Fruit fly (Drosophila melanogaster) whole organism, adult: ENCODE data around the gene pyd.

Source experiments
- CG11617 ChIP-seq: fragments of 200-800 bp; sonication (Bioruptor generic); optimal IDR thresholded peaks from 2 replicates; lab custom pipeline; 2017; ENCODE audit warnings: mild to moderate bottlenecking, missing biosample characterization, missing genetic modification reagents, missing genetic modification characterization
- CG12768 ChIP-seq: fragments of 200-800 bp; sonication (Bioruptor generic); optimal IDR thresholded peaks from 2 replicates; lab custom pipeline; 2017; ENCODE audit warnings: missing biosample characterization, missing genetic modification characterization, mild to moderate bottlenecking, moderate library complexity, missing genetic modification reagents
- CG14711 ChIP-seq: fragments of 200-800 bp; sonication (Bioruptor generic); optimal IDR thresholded peaks from 2 replicates; lab custom pipeline; 2018; ENCODE audit warnings: missing biosample characterization, mild to moderate bottlenecking, missing genetic modification characterization, moderate library complexity
- CG1620 ChIP-seq: fragments of 200-800 bp; sonication (Bioruptor generic); optimal IDR thresholded peaks from 2 replicates; lab custom pipeline; 2016; ENCODE audit warnings: missing biosample characterization, missing genetic modification characterization
- CG33017 ChIP-seq: fragments of 200-800 bp; sonication (Bioruptor generic); optimal IDR thresholded peaks from 2 replicates; lab custom pipeline; 2018; ENCODE audit warnings: missing biosample characterization, mild to moderate bottlenecking, missing genetic modification characterization, moderate library complexity
- CG5204 ChIP-seq: fragments of 200-800 bp; sonication (Bioruptor generic); optimal IDR thresholded peaks from 2 replicates; lab custom pipeline; 2016; ENCODE audit warnings: missing biosample characterization, missing genetic modification characterization
- CG7045 ChIP-seq: fragments of 200-800 bp; sonication (Bioruptor generic); optimal IDR thresholded peaks from 2 replicates; lab custom pipeline; 2017; ENCODE audit warnings: missing biosample characterization, mild to moderate bottlenecking, missing genetic modification characterization
- CG7101 ChIP-seq: fragments of 200-800 bp; sonication (Bioruptor generic); optimal IDR thresholded peaks from 2 replicates; lab custom pipeline; 2018; ENCODE audit warnings: missing biosample characterization, mild to moderate bottlenecking, missing genetic modification characterization, moderate library complexity
- Clk ChIP-seq: fragments of 200-800 bp; sonication (Bioruptor generic); optimal IDR thresholded peaks from 2 replicates; lab custom pipeline; 2017; ENCODE audit warnings: missing biosample characterization, missing genetic modification characterization
- Crg-1 ChIP-seq: fragments of 200-800 bp; sonication (Bioruptor generic); optimal IDR thresholded peaks from 2 replicates; lab custom pipeline; 2016; ENCODE audit warnings: missing biosample characterization, missing genetic modification characterization
- Hr96 ChIP-seq: fragments of 200-800 bp; sonication (Bioruptor generic); optimal IDR thresholded peaks from 2 replicates; lab custom pipeline; 2016; ENCODE audit warnings: missing biosample characterization, missing genetic modification characterization
- Mnt ChIP-seq: fragments of 200-800 bp; sonication (Bioruptor generic); optimal IDR thresholded peaks from 2 replicates; lab custom pipeline; 2016; ENCODE audit warnings: missing biosample characterization, mild to moderate bottlenecking, missing genetic modification characterization
- bab1 ChIP-seq: fragments of 200-800 bp; sonication (Bioruptor generic); optimal IDR thresholded peaks from 3 replicates; lab custom pipeline; 2019; ENCODE audit warnings: missing biosample characterization, mild to moderate bottlenecking, missing genetic modification characterization, moderate library complexity
- cic ChIP-seq: fragments of 200-800 bp; sonication (Bioruptor generic); optimal IDR thresholded peaks from 2 replicates; lab custom pipeline; 2017; ENCODE audit warnings: missing biosample characterization, mild to moderate bottlenecking, missing genetic modification characterization, moderate library complexity
- cnc ChIP-seq, 2 experiments: fragments of >200 bp; optimal IDR thresholded peaks; 2 replicates each; lab custom pipeline; 2017
- kay ChIP-seq: fragments of 200-800 bp; sonication (Bioruptor generic); peaks from one replicate; lab custom pipeline; 2016; ENCODE audit warnings: missing biosample characterization, missing genetic modification characterization, borderline replicate concordance
- ovo ChIP-seq: fragments of 200-800 bp; sonication (Bioruptor generic); optimal IDR thresholded peaks from 2 replicates; lab custom pipeline; 2016; ENCODE audit warnings: missing biosample characterization, missing genetic modification characterization
- pad ChIP-seq: fragments of 200-800 bp; sonication (Bioruptor generic); optimal IDR thresholded peaks from 3 replicates; lab custom pipeline; 2017; ENCODE audit warnings: missing biosample characterization, missing genetic modification characterization, mild to moderate bottlenecking, moderate library complexity, missing genetic modification reagents
- tj ChIP-seq: fragments of 200-800 bp; sonication (Bioruptor generic); optimal IDR thresholded peaks from 3 replicates; lab custom pipeline; 2017; ENCODE audit warnings: missing biosample characterization, mild to moderate bottlenecking, missing genetic modification characterization, moderate library complexity
- toe ChIP-seq: fragments of 200-800 bp; sonication (Bioruptor generic); optimal IDR thresholded peaks from 2 replicates; lab custom pipeline; 2016; ENCODE audit warnings: missing biosample characterization, missing genetic modification characterization

Gene pyd

dm6 chr3R:8843942-8844637, 87.6 kb downstream of the pyd start:
- TF ChIP-seq kay (GFP tag; lab: Kevin White, UChicago) = peak; percentile 77
- peak; percentile 80 for TF ChIP-seq tj (GFP tag; lab: Kevin White, UChicago)
- no peak for TF ChIP-seq CG7045

dm6 chr3R:8841533-8841932, 90.2 kb downstream of the pyd start:
- no peak for TF ChIP-seq Crg-1 (GFP tag; lab: Kevin White, UChicago)
- no peak for TF ChIP-seq CG11617 (GFP tag; lab: Kevin White, UChicago)
- TF ChIP-seq Hr96 (GFP tag; lab: Kevin White, UChicago) = no peak
- no peak for TF ChIP-seq ovo
- no peak for TF ChIP-seq kay (GFP tag; lab: Kevin White, UChicago)
- no peak for TF ChIP-seq CG12768 (GFP tag; lab: Kevin White, UChicago)
- TF ChIP-seq CG14711 = no peak
- no peak for TF ChIP-seq Mnt
- no peak for TF ChIP-seq Clk (GFP tag; lab: Kevin White, UChicago)
- no peak for TF ChIP-seq CG5204 (GFP tag; lab: Kevin White, UChicago)
- TF ChIP-seq bab1 (GFP tag; lab: Kevin White, UChicago) = no peak
- TF ChIP-seq tj (GFP tag; lab: Kevin White, UChicago) = no peak
- no peak for TF ChIP-seq CG33017 (tag; lab: Kevin White, UChicago)
- no peak for TF ChIP-seq cnc (optimal IDR thresholded peaks at IDR 0.05; lab: Kevin White, UChicago)
- TF ChIP-seq CG7101 (tag; lab: Kevin White, UChicago) = no peak
- TF ChIP-seq pad (GFP tag; lab: Kevin White, UChicago) = no peak
- TF ChIP-seq toe (GFP tag; lab: Kevin White, UChicago) = no peak
- no peak for TF ChIP-seq CG7045
- no peak for TF ChIP-seq cic (GFP tag; lab: Kevin White, UChicago)

- TF ChIP-seq tj (GFP tag; lab: Kevin White, UChicago) = no peak
- no peak for TF ChIP-seq CG33017 (tag; lab: Kevin White, UChicago)
- TF ChIP-seq CG7101 (tag; lab: Kevin White, UChicago) = no peak
- TF ChIP-seq pad (GFP tag; lab: Kevin White, UChicago) = no peak
- TF ChIP-seq CG12768 (GFP tag; lab: Kevin White, UChicago) = no peak
- no peak for TF ChIP-seq CG7045
- TF ChIP-seq CG14711 = no peak
- TF ChIP-seq CG1620 (GFP tag; lab: Kevin White, UChicago) = no peak
- no peak for TF ChIP-seq kay (GFP tag; lab: Kevin White, UChicago)
- TF ChIP-seq cic (GFP tag; lab: Kevin White, UChicago) = no peak
- no peak for TF ChIP-seq Clk (GFP tag; lab: Kevin White, UChicago)
- TF ChIP-seq bab1 (GFP tag; lab: Kevin White, UChicago) = no peak
- TF ChIP-seq CG11617 (GFP tag; lab: Kevin White, UChicago) = no peak
Observed at dm6 chr3R:8841038-8841437, 90.7 kb downstream of the pyd start.

dm6 chr3R:8823761-8824499, 107.8 kb downstream of the pyd start, which contains the start of the genes IscU and CG8379:
IscU (minus strand) TSS chr3R:8824177.
CG8379 (plus strand) TSS chr3R:8824411.
- TF ChIP-seq CG11617 (GFP tag; lab: Kevin White, UChicago) (peak; percentile 46), Hr96 (GFP tag; lab: Kevin White, UChicago) (no peak), CG5204 (GFP tag; lab: Kevin White, UChicago) (no peak), kay (GFP tag; lab: Kevin White, UChicago) (peak; percentile 82), CG7045 (no peak), CG7101 (tag; lab: Kevin White, UChicago) (peak; percentile 41), Clk (GFP tag; lab: Kevin White, UChicago) (no peak), CG33017 (tag; lab: Kevin White, UChicago) (no peak), cic (GFP tag; lab: Kevin White, UChicago) (no peak), tj (GFP tag; lab: Kevin White, UChicago) (peak; percentile 29), CG12768 (GFP tag; lab: Kevin White, UChicago) (no peak), toe (GFP tag; lab: Kevin White, UChicago) (no peak), cnc (optimal IDR thresholded peaks at IDR 0.05; lab: Kevin White, UChicago) (no peak), Crg-1 (GFP tag; lab: Kevin White, UChicago) (peak; percentile 15), ovo (no peak), CG1620 (GFP tag; lab: Kevin White, UChicago) (no peak), pad (GFP tag; lab: Kevin White, UChicago) (no peak), CG14711 (peak; percentile 6), Mnt (peak; percentile 50), bab1 (GFP tag; lab: Kevin White, UChicago) (peak; percentile 55)

- TF ChIP-seq Hr96 (GFP tag; lab: Kevin White, UChicago) (no peak), cic (GFP tag; lab: Kevin White, UChicago) (peak; percentile 88), CG33017 (tag; lab: Kevin White, UChicago) (peak; percentile 40), kay (GFP tag; lab: Kevin White, UChicago) (peak; percentile 98), CG12768 (GFP tag; lab: Kevin White, UChicago) (peak; percentile 41), Mnt (peak; percentile 17), cnc (optimal IDR thresholded peaks at IDR 0.05; lab: Kevin White, UChicago) (peak in 1 of 2 experiments; percentile 50), Crg-1 (GFP tag; lab: Kevin White, UChicago) (no peak), CG14711 (peak; percentile 47), tj (GFP tag; lab: Kevin White, UChicago) (no peak)
Observed at dm6 chr3R:8822919-8823318, 108.8 kb downstream of the pyd start.
